Fruit fly (Drosophila melanogaster) whole organism, embryonic: ENCODE data around the gene CG10834.

Source experiments
- Asciz ChIP-seq: fragments of 200-800 bp; sonication (Bioruptor generic); optimal IDR thresholded peaks from 2 replicates; lab custom pipeline; 2017; ENCODE audit warnings: missing biosample characterization, mild to moderate bottlenecking, missing genetic modification characterization, missing genetic modification reagents
- CG13296 ChIP-seq: fragments of 200-800 bp; sonication (Bioruptor generic); optimal IDR thresholded peaks from 3 replicates; lab custom pipeline; 2018; ENCODE audit warnings: missing biosample characterization, mild to moderate bottlenecking, missing genetic modification characterization
- CG3163 ChIP-seq: fragments of 200-800 bp; sonication (Bioruptor generic); optimal IDR thresholded peaks from 3 replicates; lab custom pipeline; 2016; ENCODE audit warnings: missing biosample characterization, missing genetic modification characterization

- TF ChIP-seq CG3163 (GFP tag; lab: Kevin White, UChicago) = no peak
- no peak for TF ChIP-seq CG13296 (GFP tag; lab: Kevin White, UChicago)
- TF ChIP-seq Asciz (GFP tag; lab: Kevin White, UChicago) = no peak
These were observed 32.9 kb upstream of the CG10834 start for dm6 chr2L:22139960-22140359.
